Fruit fly (Drosophila melanogaster) Kc167 (cell line): ENCODE data around the gene CG6293.

Experiments
- h ChIP-seq: fragments of >200 bp; optimal IDR thresholded peaks from 3 replicates; lab custom pipeline; 2018; ENCODE audit warnings: missing external identifiers
- psq ChIP-seq: fragments of >200 bp; optimal IDR thresholded peaks from 2 replicates; lab custom pipeline; 2017; ENCODE audit warnings: missing external identifiers

- TF ChIP-seq psq (no peak), h (lab: Kevin White, UChicago) (no peak)
Measured at dm6 chr3R:10357364-10357676, 45.9 kb upstream of the CG6293 start.
